Worm (Caenorhabditis elegans) whole organism, L3 larva: ENCODE data around the gene K09F6.9.

ENCODE experiments used
- ceh-16 ChIP-seq: sonication (generic microtip); optimal IDR thresholded peaks from 2 replicates; lab custom pipeline; 2017; ENCODE audit warnings: missing biosample characterization, missing genetic modification characterization
- elt-1 ChIP-seq: fragments of 150-350 bp; optimal IDR thresholded peaks from 2 replicates; lab custom pipeline; 2014; ENCODE audit warnings: missing biosample characterization, missing genetic modification characterization
- lin-15B ChIP-seq: fragments of 150-350 bp; optimal IDR thresholded peaks from 2 replicates; lab custom pipeline; 2014; ENCODE audit warnings: missing biosample characterization, missing genetic modification characterization
- lin-39 ChIP-seq: fragments of 150-350 bp; optimal IDR thresholded peaks from 2 replicates; lab custom pipeline; 2018; ENCODE audit warnings: missing biosample characterization, missing genetic modification reagents, missing genetic modification characterization
- nhr-28 ChIP-seq: fragments of 150-350 bp; optimal IDR thresholded peaks from 2 replicates; lab custom pipeline; 2014; ENCODE audit warnings: missing biosample characterization, missing genetic modification characterization
- nhr-76 ChIP-seq: fragments of 150-350 bp; sonication (generic microtip); optimal IDR thresholded peaks from 5 replicates; lab custom pipeline; 2014; ENCODE audit warnings: missing biosample characterization, missing genetic modification characterization
- pha-4 ChIP-seq: fragments of 150-350 bp; optimal IDR thresholded peaks from 2 replicates; lab custom pipeline; 2014; ENCODE audit warnings: missing biosample characterization, missing genetic modification reagents, missing genetic modification characterization
- unc-39 ChIP-seq: sonication (generic microtip); optimal IDR thresholded peaks from 4 replicates; lab custom pipeline; 2017; ENCODE audit warnings: missing biosample characterization, missing genetic modification characterization

ce11 chrII:2243342-2243741 lies 39.2 kb downstream of the K09F6.9 start, which contains the start of gene F54A3.2:
- no peak for TF ChIP-seq lin-39 (tag; lab: Kevin White, UChicago)
- TF ChIP-seq elt-1 (tag; lab: Kevin White, UChicago), result no peak
- no peak for TF ChIP-seq unc-39 (tag; lab: Kevin White, UChicago)
- TF ChIP-seq pha-4, result no peak
- TF ChIP-seq lin-15B (tag; lab: Kevin White, UChicago), result no peak
- TF ChIP-seq nhr-76 (tag; lab: Kevin White, UChicago), result no peak
- no peak for TF ChIP-seq nhr-28
- TF ChIP-seq ceh-16 (tag; lab: Kevin White, UChicago), result no peak
